Fruit fly (Drosophila melanogaster) whole organism, embryonic: Measurements from ENCODE around the gene Ide.

ENCODE experiments used
- B-H2 ChIP-seq: fragments of 200-800 bp; sonication (Bioruptor generic); optimal IDR thresholded peaks from 2 replicates; lab custom pipeline; 2018; ENCODE audit warnings: missing biosample characterization, mild to moderate bottlenecking, missing genetic modification characterization
- Bteb2 ChIP-seq: fragments of 200-800 bp; sonication (Bioruptor generic); optimal IDR thresholded peaks from 2 replicates; lab custom pipeline; 2016; ENCODE audit warnings: missing biosample characterization, missing genetic modification characterization
- CG1024 ChIP-seq: fragments of 200-800 bp; sonication (Bioruptor generic); IDR thresholded peaks from 2 replicates; pipeline ENCODE4 v1.3.6; 2022; ENCODE audit warnings: missing biosample characterization, missing genetic modification characterization
- CG12155 ChIP-seq: fragments of 200-800 bp; sonication (Bioruptor generic); optimal IDR thresholded peaks from 3 replicates; lab custom pipeline; 2016; ENCODE audit warnings: missing biosample characterization, missing genetic modification characterization
- CG12236 ChIP-seq: fragments of 200-800 bp; sonication (Bioruptor generic); optimal IDR thresholded peaks from 2 replicates; lab custom pipeline; 2016; ENCODE audit warnings: missing biosample characterization, missing genetic modification characterization
- CG14667 ChIP-seq: fragments of 200-800 bp; sonication (Bioruptor generic); IDR thresholded peaks from 2 replicates; pipeline ENCODE4 v1.3.6; 2022; ENCODE audit warnings: missing biosample characterization, missing genetic modification characterization
- CG15479 ChIP-seq: fragments of 200-800 bp; sonication (Bioruptor generic); optimal IDR thresholded peaks from 3 replicates; lab custom pipeline; 2019; ENCODE audit warnings: missing biosample characterization, mild to moderate bottlenecking, missing genetic modification characterization, moderate library complexity
- CG15696 ChIP-seq: fragments of 200-800 bp; sonication (Bioruptor generic); optimal IDR thresholded peaks from 2 replicates; lab custom pipeline; 2019; ENCODE audit warnings: missing biosample characterization, mild to moderate bottlenecking, missing genetic modification characterization, moderate library complexity
- CG18262 ChIP-seq: fragments of 200-800 bp; optimal IDR thresholded peaks from 3 replicates; lab custom pipeline; 2019; ENCODE audit warnings: missing biosample characterization, mild to moderate bottlenecking, missing genetic modification characterization, moderate library complexity
- CG2120 ChIP-seq: fragments of 200-800 bp; sonication (Bioruptor generic); optimal IDR thresholded peaks from 3 replicates; lab custom pipeline; 2016; ENCODE audit warnings: missing biosample characterization, missing genetic modification characterization
- CG2199 ChIP-seq: fragments of 200-800 bp; sonication (Bioruptor generic); IDR thresholded peaks from 3 replicates; pipeline ENCODE4 v1.3.6; 2022; ENCODE audit warnings: missing biosample characterization, missing genetic modification characterization
- CG2712 ChIP-seq: fragments of 200-800 bp; optimal IDR thresholded peaks from 3 replicates; lab custom pipeline; 2019; ENCODE audit warnings: missing biosample characterization, mild to moderate bottlenecking, missing genetic modification characterization, moderate library complexity
- CG3163 ChIP-seq: fragments of 200-800 bp; sonication (Bioruptor generic); optimal IDR thresholded peaks from 3 replicates; lab custom pipeline; 2016; ENCODE audit warnings: missing biosample characterization, missing genetic modification characterization
- CG3847 ChIP-seq: fragments of 200-800 bp; sonication (Bioruptor generic); IDR thresholded peaks from 2 replicates; pipeline ENCODE4 v1.3.6; 2022; ENCODE audit warnings: missing biosample characterization, missing genetic modification characterization
- CG7556 ChIP-seq: fragments of 200-800 bp; sonication (Bioruptor generic); optimal IDR thresholded peaks from 2 replicates; lab custom pipeline; 2017; ENCODE audit warnings: missing biosample characterization, mild to moderate bottlenecking, missing genetic modification characterization
- CG9609 ChIP-seq: fragments of 200-800 bp; sonication (Bioruptor generic); optimal IDR thresholded peaks from 3 replicates; lab custom pipeline; 2016; ENCODE audit warnings: missing biosample characterization, missing genetic modification characterization
- CG9817 ChIP-seq: fragments of 200-800 bp; sonication (Bioruptor generic); optimal IDR thresholded peaks from 2 replicates; lab custom pipeline; 2018; ENCODE audit warnings: missing biosample characterization, mild to moderate bottlenecking, missing genetic modification characterization, moderate library complexity
- CoRest ChIP-seq: fragments of 200-800 bp; sonication (Bioruptor generic); optimal IDR thresholded peaks from 3 replicates; lab custom pipeline; 2018; ENCODE audit warnings: missing biosample characterization, mild to moderate bottlenecking, missing genetic modification characterization, moderate library complexity
- E2f1 ChIP-seq: fragments of 200-800 bp; sonication (Bioruptor generic); IDR thresholded peaks from 2 replicates; pipeline ENCODE4 v1.3.6; 2022; ENCODE audit warnings: missing biosample characterization, missing genetic modification characterization
- Hsf ChIP-seq: fragments of 200-800 bp; sonication (Bioruptor generic); optimal IDR thresholded peaks from 3 replicates; lab custom pipeline; 2016; ENCODE audit warnings: missing biosample characterization, missing genetic modification characterization
- MESR4 ChIP-seq: fragments of 200-800 bp; sonication (Bioruptor generic); optimal IDR thresholded peaks from 2 replicates; lab custom pipeline; 2018; ENCODE audit warnings: missing biosample characterization, mild to moderate bottlenecking, missing genetic modification characterization, moderate library complexity
- NC2β ChIP-seq: fragments of 200-800 bp; sonication (Bioruptor generic); optimal IDR thresholded peaks from 2 replicates; lab custom pipeline; 2016; ENCODE audit warnings: missing biosample characterization, missing genetic modification characterization
- Nf-YC ChIP-seq: fragments of 200-800 bp; optimal IDR thresholded peaks from 3 replicates; lab custom pipeline; 2019; ENCODE audit warnings: missing biosample characterization, mild to moderate bottlenecking, missing genetic modification characterization, moderate library complexity
- PHDP ChIP-seq: fragments of 200-800 bp; sonication (Bioruptor generic); optimal IDR thresholded peaks from 3 replicates; lab custom pipeline; 2018; ENCODE audit warnings: missing biosample characterization, mild to moderate bottlenecking, missing genetic modification characterization, moderate library complexity
- Ptx1 ChIP-seq: fragments of 200-800 bp; sonication (Bioruptor generic); IDR thresholded peaks from 2 replicates; pipeline ENCODE4 v1.3.6; 2022; ENCODE audit warnings: missing biosample characterization, missing genetic modification characterization
- Rfx ChIP-seq: fragments of 200-800 bp; sonication (Bioruptor generic); IDR thresholded peaks from 2 replicates; pipeline ENCODE4 v1.3.6; 2022; ENCODE audit warnings: missing biosample characterization, missing genetic modification characterization
- Rx ChIP-seq: fragments of 200-800 bp; sonication (Bioruptor generic); IDR thresholded peaks from 2 replicates; pipeline ENCODE4 v1.3.6; 2022; ENCODE audit warnings: missing biosample characterization, missing genetic modification characterization
- Sox100B ChIP-seq: fragments of 200-800 bp; sonication (Bioruptor generic); optimal IDR thresholded peaks from 3 replicates; lab custom pipeline; 2018; ENCODE audit warnings: missing biosample characterization, mild to moderate bottlenecking, missing genetic modification characterization
- Xbp1 ChIP-seq: fragments of 200-800 bp; sonication (Bioruptor generic); optimal IDR thresholded peaks from 3 replicates; lab custom pipeline; 2016; ENCODE audit warnings: missing biosample characterization, mild to moderate bottlenecking, missing genetic modification characterization
- al ChIP-seq: fragments of 200-800 bp; sonication (Bioruptor generic); IDR thresholded peaks from 2 replicates; pipeline ENCODE4 v1.3.6; 2022; ENCODE audit warnings: missing biosample characterization, missing genetic modification characterization
- ato ChIP-seq: fragments of 200-800 bp; sonication (Bioruptor generic); IDR thresholded peaks from 2 replicates; pipeline ENCODE4 v1.3.6; 2022; ENCODE audit warnings: missing biosample characterization, missing genetic modification characterization; ENCODE audit not compliant: partially characterized antibody
- cg ChIP-seq: fragments of 200-800 bp; sonication (Bioruptor generic); optimal IDR thresholded peaks from 3 replicates; lab custom pipeline; 2019; ENCODE audit warnings: missing biosample characterization, mild to moderate bottlenecking, missing genetic modification characterization, moderate library complexity
- chinmo ChIP-seq: fragments of 200-800 bp; sonication (Bioruptor generic); IDR thresholded peaks from 4 replicates; pipeline ENCODE4 v1.3.6; 2022; ENCODE audit warnings: missing biosample characterization, missing genetic modification characterization; ENCODE audit not compliant: partially characterized antibody
- ci ChIP-seq: fragments of 200-800 bp; sonication (Bioruptor generic); IDR thresholded peaks from 3 replicates; pipeline ENCODE4 v1.3.6; 2022; ENCODE audit warnings: missing biosample characterization, missing genetic modification characterization
- danr ChIP-seq: fragments of 200-800 bp; sonication (Bioruptor generic); IDR thresholded peaks from 2 replicates; pipeline ENCODE4 v1.3.6; 2022; ENCODE audit warnings: missing biosample characterization, missing genetic modification characterization
- exex ChIP-seq: fragments of 200-800 bp; sonication (Bioruptor generic); optimal IDR thresholded peaks from 4 replicates; lab custom pipeline; 2018; ENCODE audit warnings: missing biosample characterization, mild to moderate bottlenecking, missing genetic modification characterization, moderate library complexity
- fd3F ChIP-seq: fragments of 200-800 bp; sonication (Bioruptor generic); optimal IDR thresholded peaks from 2 replicates; lab custom pipeline; 2018; ENCODE audit warnings: missing biosample characterization, mild to moderate bottlenecking, missing genetic modification characterization, moderate library complexity
- gcm ChIP-seq: fragments of 200-800 bp; sonication (Bioruptor generic); optimal IDR thresholded peaks from 2 replicates; lab custom pipeline; 2019; ENCODE audit warnings: missing biosample characterization, mild to moderate bottlenecking, missing genetic modification characterization, moderate library complexity
- ham ChIP-seq: fragments of 200-800 bp; sonication (Bioruptor generic); IDR thresholded peaks from 2 replicates; pipeline ENCODE4 v1.3.6; 2022; ENCODE audit warnings: missing biosample characterization, missing genetic modification characterization
- hb ChIP-seq: fragments of 200-800 bp; sonication (Bioruptor generic); IDR thresholded peaks from 3 replicates; pipeline ENCODE4 v1.3.6; 2022; ENCODE audit warnings: missing biosample characterization, missing genetic modification characterization; ENCODE audit not compliant: partially characterized antibody
- hbn ChIP-seq: fragments of 200-800 bp; sonication (Bioruptor generic); IDR thresholded peaks from 2 replicates; pipeline ENCODE4 v1.3.6; 2022; ENCODE audit warnings: missing biosample characterization, missing genetic modification characterization; ENCODE audit not compliant: partially characterized antibody
- knrl ChIP-seq: fragments of 200-800 bp; sonication (Bioruptor generic); IDR thresholded peaks from 3 replicates; pipeline ENCODE4 v1.3.6; 2022; ENCODE audit warnings: missing biosample characterization, missing genetic modification characterization; ENCODE audit not compliant: partially characterized antibody
- nerfin-1 ChIP-seq: fragments of 200-800 bp; sonication (Bioruptor generic); optimal IDR thresholded peaks from 3 replicates; lab custom pipeline; 2019; ENCODE audit warnings: missing biosample characterization, mild to moderate bottlenecking, missing genetic modification characterization, moderate library complexity
- p53 ChIP-seq: fragments of 200-800 bp; sonication (Bioruptor generic); optimal IDR thresholded peaks from 2 replicates; lab custom pipeline; 2016; ENCODE audit warnings: missing biosample characterization, missing genetic modification characterization
- peb ChIP-seq: fragments of 200-800 bp; sonication (Bioruptor generic); IDR thresholded peaks from 2 replicates; pipeline ENCODE4 v1.3.6; 2022; ENCODE audit warnings: missing biosample characterization, missing genetic modification characterization
- prd ChIP-seq, 3 experiments: fragments of >200 bp in 2 of 3; fragments of 200-800 bp in 1 of 3; sonication (Bioruptor generic) in 1 of 3; optimal IDR thresholded peaks in 2 of 3; IDR thresholded peaks in 1 of 3; 2 replicates in 2 of 3; 3 replicates in 1 of 3; pipeline versions ENCODE4 v1.3.6 to Lab custom; 2017 to 2022; ENCODE audit warnings: missing biosample characterization in 1 of 3, missing genetic modification characterization in 1 of 3
- ranshi ChIP-seq: fragments of 200-800 bp; sonication (Bioruptor generic); IDR thresholded peaks from 2 replicates; pipeline ENCODE4 v1.3.6; 2022; ENCODE audit warnings: missing biosample characterization, missing genetic modification characterization
- tup ChIP-seq: fragments of 200-800 bp; sonication (Bioruptor generic); optimal IDR thresholded peaks from 2 replicates; lab custom pipeline; 2016; ENCODE audit warnings: missing biosample characterization, mild to moderate bottlenecking, missing genetic modification characterization, moderate library complexity
- vfl ChIP-seq: fragments of 200-800 bp; sonication (Bioruptor generic); optimal IDR thresholded peaks from 2 replicates; lab custom pipeline; 2016; ENCODE audit warnings: missing biosample characterization, missing genetic modification characterization
- vnd ChIP-seq: fragments of 200-800 bp; sonication (Bioruptor generic); IDR thresholded peaks from 3 replicates; pipeline ENCODE4 v1.3.6; 2022; ENCODE audit warnings: missing biosample characterization, missing genetic modification characterization; ENCODE audit not compliant: partially characterized antibody

Ide gene

dm6 chr3L:20388983-20389382 lies 13.3 kb upstream of the Ide start (continued):
- TF ChIP-seq Bteb2 (GFP tag; lab: Kevin White, UChicago) = peak; percentile 1
- no peak for TF ChIP-seq MESR4 (GFP tag; lab: Kevin White, UChicago)
- TF ChIP-seq NC2β (GFP tag; lab: Kevin White, UChicago) = peak; percentile 6
- no peak for TF ChIP-seq vfl (GFP tag; lab: Kevin White, UChicago)
- no peak for TF ChIP-seq Sox100B (GFP tag; lab: Kevin White, UChicago)
- TF ChIP-seq Xbp1 (GFP tag; lab: Kevin White, UChicago) = peak; percentile 35
- TF ChIP-seq Rx = 0 out of 2 replicates have a peak, but pooled peaks have one; percentile 21
- TF ChIP-seq CG15696 (tag; lab: Kevin White, UChicago) = no peak
- peak; percentile 12 for TF ChIP-seq CG2712 (tag; lab: Kevin White, UChicago)
- TF ChIP-seq Ptx1 (GFP tag; lab: Robert Waterston, UW) = peak; percentile 57
- TF ChIP-seq Nf-YC (tag; lab: Kevin White, UChicago) = no peak
- no peak for TF ChIP-seq CG2199
- peak; percentile 26 for TF ChIP-seq CG15479 (GFP tag; lab: Kevin White, UChicago)
- TF ChIP-seq ranshi (GFP tag; lab: Robert Waterston, UW) = peak; percentile 48
- peak; percentile 41 for TF ChIP-seq gcm (GFP tag; lab: Kevin White, UChicago)
- no peak; the same call in 1 of the 2 replicates for TF ChIP-seq E2f1
- TF ChIP-seq CG1024 (GFP tag; lab: Robert Waterston, UW) = peak; percentile 3; the same call in 1 of the 2 replicates
- TF ChIP-seq fd3F (GFP tag; lab: Kevin White, UChicago) = peak; percentile 28
- TF ChIP-seq CG18262 (tag; lab: Kevin White, UChicago) = no peak
- no peak for TF ChIP-seq peb (GFP tag; lab: Robert Waterston, UW)
- no peak for TF ChIP-seq ato (GFP tag; lab: Robert Waterston, UW)
- peak; percentile 1 for TF ChIP-seq CG12155 (GFP tag; lab: Kevin White, UChicago)
- peak; percentile 86 for TF ChIP-seq exex (tag; lab: Kevin White, UChicago)
- no peak for TF ChIP-seq CG3847 (GFP tag; lab: Robert Waterston, UW)
- no peak for TF ChIP-seq al
- no peak for TF ChIP-seq tup
- no peak for TF ChIP-seq nerfin-1 (tag; lab: Kevin White, UChicago)
- peak; percentile 21 for TF ChIP-seq CoRest
- no peak for TF ChIP-seq CG3163 (GFP tag; lab: Kevin White, UChicago)
- TF ChIP-seq vnd (GFP tag; lab: Robert Waterston, UW) = no peak
- TF ChIP-seq CG9817 (tag; lab: Kevin White, UChicago) = peak; percentile 8
- no peak for TF ChIP-seq cg (GFP tag; lab: Kevin White, UChicago)
- peak; percentile 47 for TF ChIP-seq PHDP (tag; lab: Kevin White, UChicago)
- no peak for TF ChIP-seq p53 (GFP tag; lab: Kevin White, UChicago)
- TF ChIP-seq chinmo (GFP tag; lab: Robert Waterston, UW) = peak; percentile 82; the same call in 2 of the 4 replicates
- TF ChIP-seq B-H2 (GFP tag; lab: Kevin White, UChicago) = no peak
- TF ChIP-seq danr (GFP tag; lab: Robert Waterston, UW) = no peak
- TF ChIP-seq CG14667 (GFP tag; lab: Robert Waterston, UW) = no peak; the same call in 1 of the 2 replicates
- peak; percentile 33 for TF ChIP-seq Hsf (GFP tag; lab: Kevin White, UChicago)
- peak; percentile 16 for TF ChIP-seq CG12236 (GFP tag; lab: Kevin White, UChicago)
- TF ChIP-seq knrl (GFP tag; lab: Robert Waterston, UW) = no peak
- peak; percentile 4 for TF ChIP-seq CG7556
- no peak for TF ChIP-seq hb (GFP tag; lab: Robert Waterston, UW)
- TF ChIP-seq prd (optimal IDR thresholded peaks at IDR 0.05; lab: Kevin White, UChicago) = no peak
- TF ChIP-seq prd (GFP tag; IDR thresholded peaks at IDR 0.05; lab: Robert Waterston, UW) = peak; percentile 49; the same call in 1 of the 3 replicates
- no peak for TF ChIP-seq ham (GFP tag; lab: Robert Waterston, UW)
- TF ChIP-seq Rfx (GFP tag; lab: Robert Waterston, UW) = peak; percentile 68
- TF ChIP-seq ci (GFP tag; lab: Robert Waterston, UW) = peak; percentile 27; the same call in 1 of the 3 replicates
- TF ChIP-seq hbn (GFP tag; lab: Robert Waterston, UW) = no peak
- peak; percentile 76 for TF ChIP-seq CG2120 (GFP tag; lab: Kevin White, UChicago)
- peak; percentile 36 for TF ChIP-seq CG9609 (GFP tag; lab: Kevin White, UChicago)
